Worm (Caenorhabditis elegans): ENCODE data around the gene hot-2.

hot-2 gene

ce11 chrV:19142595-19142994 lies 32.0 kb upstream of the hot-2 start (continued):
- TF ChIP-seq snpc-4 (GFP tag; optimal IDR thresholded peaks at IDR 0.05), result no peak
- TF ChIP-seq snpc-4 (tag; optimal IDR thresholded peaks at IDR 0.05), result no peak
- TF ChIP-seq tbp1 (GFP tag; optimal IDR thresholded peaks at IDR 0.05), result peak; percentile 87
- TF ChIP-seq mcd-1 (GFP tag; IDR thresholded peaks at IDR 0.05), result peak; percentile 54
- no peak for TF ChIP-seq akir-1 (GFP tag; optimal IDR thresholded peaks at IDR 0.05)
- TF ChIP-seq K12H6.12 (tag; optimal IDR thresholded peaks at IDR 0.05), result no peak
- TF ChIP-seq nhr-90 (tag; optimal IDR thresholded peaks at IDR 0.05), result peak; percentile 21
- peak; percentile 65 for TF ChIP-seq hmg-1.2 (GFP tag; IDR thresholded peaks at IDR 0.05)
- no peak for TF ChIP-seq K11D2.4 (GFP tag; IDR thresholded peaks at IDR 0.05)
- 0 out of 2 replicates have a peak, but pooled peaks have one; percentile 35 for TF ChIP-seq bed-2 (GFP tag; IDR thresholded peaks at IDR 0.05)
- peak; percentile 65 for TF ChIP-seq egrh-3 (GFP tag; IDR thresholded peaks at IDR 0.05)
- no peak for TF ChIP-seq Y56A3A.18 (GFP tag; IDR thresholded peaks at IDR 0.05)
- TF ChIP-seq sea-2 (GFP tag; IDR thresholded peaks at IDR 0.05), result no peak
- TF ChIP-seq lag-1 (GFP tag; IDR thresholded peaks at IDR 0.05), result no peak

ce11 chrV:19148350-19148749 lies 26.2 kb upstream of the hot-2 start:
- TF ChIP-seq Y53F4B.3 (GFP tag; IDR thresholded peaks at IDR 0.05), result no peak
- TF ChIP-seq aptf-2 (GFP tag; conservative IDR thresholded peaks at IDR 0.05), result no peak
- TF ChIP-seq nfya-1 (tag; optimal IDR thresholded peaks at IDR 0.05; ENCODE audit: borderline replicate concordance, insufficient read depth), result no peak
- TF ChIP-seq ztf-18 (tag; optimal IDR thresholded peaks at IDR 0.05), result peak; percentile 71
- TF ChIP-seq ceh-58 (GFP tag; IDR thresholded peaks at IDR 0.05), result no peak
- TF ChIP-seq F57C9.4 (tag; optimal IDR thresholded peaks at IDR 0.05), result no peak
- TF ChIP-seq lir-1 (GFP tag; conservative IDR thresholded peaks at IDR 0.05), result no peak
- TF ChIP-seq zfh-2 (GFP tag; conservative IDR thresholded peaks at IDR 0.05), result peak; percentile 46
- TF ChIP-seq hmg-1.2 (GFP tag; IDR thresholded peaks at IDR 0.05), result no peak
- TF ChIP-seq let-526 (GFP tag; IDR thresholded peaks at IDR 0.05), result no peak

- TF ChIP-seq attf-6 (GFP tag; IDR thresholded peaks at IDR 0.05) (no peak), hlh-12 (tag; optimal IDR thresholded peaks at IDR 0.05) (no peak), zim-3 (tag; optimal IDR thresholded peaks at IDR 0.05) (no peak), C06A6.2 (GFP tag; conservative IDR thresholded peaks at IDR 0.05) (no peak)
Measured at ce11 chrV:19149057-19149456, 25.5 kb upstream of the hot-2 start, which contains the start of gene Y39B6A.7. Gene Y39B6A.7 (minus strand): TSS chrV:19149157.

ce11 chrV:19152328-19152727 lies 22.2 kb upstream of the hot-2 start, which contains the start of gene Y39B6A.69:
Gene Y39B6A.69 (minus strand): TSS chrV:19152428.
- TF ChIP-seq dox-1 (GFP tag; IDR thresholded peaks at IDR 0.05), result no peak
- TF ChIP-seq lin-26 (GFP tag; IDR thresholded peaks at IDR 0.05), result no peak
- no peak for TF ChIP-seq tbp1 (GFP tag; optimal IDR thresholded peaks at IDR 0.05)
- no peak for TF ChIP-seq repo-1 (tag; optimal IDR thresholded peaks at IDR 0.05)
- no peak for TF ChIP-seq lag-1 (GFP tag; IDR thresholded peaks at IDR 0.05)
- no peak for TF ChIP-seq nhr-179 (tag; optimal IDR thresholded peaks at IDR 0.05)
- TF ChIP-seq lir-1 (GFP tag; conservative IDR thresholded peaks at IDR 0.05), result no peak
- TF ChIP-seq ceh-58 (GFP tag; IDR thresholded peaks at IDR 0.05), result no peak
- TF ChIP-seq ztf-28 (GFP tag; IDR thresholded peaks at IDR 0.05), result no peak

ce11 chrV:19153244-19153643 lies 21.3 kb upstream of the hot-2 start:
- TF ChIP-seq B0336.3 (GFP tag; IDR thresholded peaks at IDR 0.05) (no peak), F57A8.1 (GFP tag; optimal IDR thresholded peaks at IDR 0.05) (no peak), T07F8.4 (tag; optimal IDR thresholded peaks at IDR 0.05) (no peak), Y53G8AR.9 (GFP tag; conservative IDR thresholded peaks at IDR 0.05) (no peak), snpc-1.1 (tag; optimal IDR thresholded peaks at IDR 0.05; ENCODE audit: insufficient read depth) (no peak), akir-1 (GFP tag; optimal IDR thresholded peaks at IDR 0.05) (no peak), nhr-27 (tag; optimal IDR thresholded peaks at IDR 0.05) (no peak), ama-1 (optimal IDR thresholded peaks at IDR 0.05) (no peak), ama-1 (GFP tag; optimal IDR thresholded peaks at IDR 0.05) (no peak), ceh-91 (GFP tag; IDR thresholded peaks at IDR 0.05) (no peak), him-1 (tag; optimal IDR thresholded peaks at IDR 0.05) (no peak), nfyb-1 (GFP tag; IDR thresholded peaks at IDR 0.05) (no peak), athp-1 (tag; optimal IDR thresholded peaks at IDR 0.05) (no peak), sptf-2 (GFP tag; optimal IDR thresholded peaks at IDR 0.05) (no peak)
